Fruit fly (Drosophila melanogaster): ENCODE results near the gene RPA2.
A peak's percentile ranks its signal among the peaks of the same experiment; 100 is the strongest.

Gene RPA2

DNA sequence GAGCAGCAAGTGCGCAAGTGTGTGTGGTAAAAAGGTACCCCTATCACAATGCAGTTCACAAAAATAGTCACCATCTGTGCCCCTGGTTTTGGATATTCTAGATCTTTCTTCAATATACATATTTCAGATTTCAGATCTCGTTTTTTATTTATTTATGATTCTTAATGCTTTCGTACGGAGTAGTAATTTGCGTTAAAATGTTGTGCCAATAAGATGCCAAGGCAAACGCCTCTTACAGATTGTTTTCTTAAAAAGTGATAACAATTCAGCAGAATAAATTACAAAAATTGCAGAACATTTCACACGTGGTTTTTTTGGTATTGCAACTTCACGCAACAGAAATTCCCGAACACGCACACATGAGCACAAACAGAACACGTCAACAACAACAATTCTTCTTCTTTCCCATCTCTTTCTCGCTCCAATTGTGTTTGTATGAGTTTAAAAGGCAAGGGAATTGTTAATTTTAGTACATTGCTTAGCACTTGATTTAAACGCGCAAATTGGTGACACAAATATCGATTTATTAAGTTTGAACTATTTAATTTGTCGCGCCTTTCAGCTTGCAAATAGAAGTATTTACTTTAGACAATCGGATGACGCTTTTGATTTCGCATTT lies 7.8 kb downstream of the RPA2 start (continued):
- peak; percentile 58 for TF ChIP-seq CG11247 (GFP tag; IDR thresholded peaks at IDR 0.05)
- peak; percentile 58 for TF ChIP-seq chn (GFP tag; optimal IDR thresholded peaks at IDR 0.05)
- peak in 1 of 2 experiments; percentile 75 for TF ChIP-seq Eip74EF (GFP tag; optimal IDR thresholded peaks at IDR 0.05)
- TF ChIP-seq ro (GFP tag; IDR thresholded peaks at IDR 0.05): no peak
- no peak for TF ChIP-seq GATAe (GFP tag; conservative IDR thresholded peaks at IDR 0.05)
- no peak for TF ChIP-seq CG4282 (GFP tag; optimal IDR thresholded peaks at IDR 0.05)
- TF ChIP-seq ttk (GFP tag; IDR thresholded peaks at IDR 0.05): peak; percentile 58
- no peak for TF ChIP-seq sima (GFP tag; optimal IDR thresholded peaks at IDR 0.05)
- no peak for TF ChIP-seq CTCF (GFP tag; optimal IDR thresholded peaks at IDR 0.05)
- TF ChIP-seq CG5245 (GFP tag; optimal IDR thresholded peaks at IDR 0.05): peak; percentile 66
- TF ChIP-seq CG12391 (tag; optimal IDR thresholded peaks at IDR 0.05): peak; percentile 78
- TF ChIP-seq CG15269 (tag; optimal IDR thresholded peaks at IDR 0.05): peak; percentile 77
- TF ChIP-seq CG15073 (GFP tag; optimal IDR thresholded peaks at IDR 0.05): no peak
- peak; percentile 78 for TF ChIP-seq NfI (GFP tag; optimal IDR thresholded peaks at IDR 0.05)
- no peak for TF ChIP-seq bbx (GFP tag; IDR thresholded peaks at IDR 0.05; ENCODE audit: partially characterized antibody)
- no peak for TF ChIP-seq CG7271 (tag; optimal IDR thresholded peaks at IDR 0.05)
- TF ChIP-seq corto (GFP tag; optimal IDR thresholded peaks at IDR 0.05): peak; percentile 3
- peak; percentile 76 for TF ChIP-seq CG10147 (GFP tag; optimal IDR thresholded peaks at IDR 0.05)
- TF ChIP-seq en (GFP tag; optimal IDR thresholded peaks at IDR 0.05): peak; percentile 61
- peak; percentile 61 for TF ChIP-seq CG12104 (GFP tag; optimal IDR thresholded peaks at IDR 0.05)
- peak; percentile 37 for TF ChIP-seq CG12942 (GFP tag; optimal IDR thresholded peaks at IDR 0.05)
- no peak for TF ChIP-seq CG3281 (GFP tag; optimal IDR thresholded peaks at IDR 0.05)
- peak; percentile 13 for TF ChIP-seq Abd-B (GFP tag; optimal IDR thresholded peaks at IDR 0.05)
- peak; percentile 67 for TF ChIP-seq Bteb2 (GFP tag; optimal IDR thresholded peaks at IDR 0.05)
- peak; percentile 30 for TF ChIP-seq CG8290 (GFP tag; optimal IDR thresholded peaks at IDR 0.05)
- peak; percentile 15 to 51 for TF ChIP-seq CG8290 (tag; optimal IDR thresholded peaks at IDR 0.05)
- peak; percentile 82 for TF ChIP-seq CG12299 (tag; optimal IDR thresholded peaks at IDR 0.05)
- TF ChIP-seq Nf-YA (GFP tag; IDR thresholded peaks at IDR 0.05): no peak
- peak; percentile 82 for TF ChIP-seq slbo (GFP tag; IDR thresholded peaks at IDR 0.05)
- TF ChIP-seq crol (GFP tag; IDR thresholded peaks at IDR 0.05): no peak
- no peak for TF ChIP-seq D (optimal IDR thresholded peaks at IDR 0.05)
- no peak for TF ChIP-seq D (GFP tag; optimal IDR thresholded peaks at IDR 0.05)
- peak; percentile 75 for TF ChIP-seq B-H2 (GFP tag; optimal IDR thresholded peaks at IDR 0.05)
- TF ChIP-seq Elba2 (GFP tag; optimal IDR thresholded peaks at IDR 0.05): no peak
- peak; percentile 38; the same call in 1 of the 2 replicates for TF ChIP-seq Xrp1 (GFP tag; IDR thresholded peaks at IDR 0.05)
- TF ChIP-seq CG4404 (GFP tag; IDR thresholded peaks at IDR 0.05): no peak
- TF ChIP-seq CG43689 (GFP tag; IDR thresholded peaks at IDR 0.05): peak; percentile 70
- no peak for TF ChIP-seq HmgD (GFP tag; optimal IDR thresholded peaks at IDR 0.05)
- TF ChIP-seq row (GFP tag; IDR thresholded peaks at IDR 0.05): no peak; the same call in 2 of the 3 replicates
- TF ChIP-seq CG14014 (GFP tag; IDR thresholded peaks at IDR 0.05): peak; percentile 75
- peak; percentile 65 to 68 for TF ChIP-seq chif (GFP tag; optimal IDR thresholded peaks at IDR 0.05)
- TF ChIP-seq CrebB (tag; optimal IDR thresholded peaks at IDR 0.05): peak; percentile 74
- peak; percentile 79 for TF ChIP-seq CG16863 (GFP tag; optimal IDR thresholded peaks at IDR 0.05)
- no peak for TF ChIP-seq abd-A (tag; optimal IDR thresholded peaks at IDR 0.05)
- peak; percentile 24 to 31 for TF ChIP-seq insv (GFP tag; optimal IDR thresholded peaks at IDR 0.05)
- peak; percentile 67 to 69 for TF ChIP-seq Pdp1 (GFP tag; optimal IDR thresholded peaks at IDR 0.05)
- TF ChIP-seq CG18619 (GFP tag; optimal IDR thresholded peaks at IDR 0.05): peak; percentile 65
- TF ChIP-seq CG12236 (GFP tag; optimal IDR thresholded peaks at IDR 0.05): peak; percentile 27
- peak; percentile 81 for TF ChIP-seq CG7839 (tag; optimal IDR thresholded peaks at IDR 0.05)
- TF ChIP-seq az2 (GFP tag; optimal IDR thresholded peaks at IDR 0.05): peak; percentile 69
- TF ChIP-seq ssp (GFP tag; IDR thresholded peaks at IDR 0.05): 0 out of 2 replicates have a peak, but pooled peaks have one; percentile 5
- no peak for TF ChIP-seq Six4 (GFP tag; optimal IDR thresholded peaks at IDR 0.05)
